Worm (Caenorhabditis elegans) whole organism, L2 larva: Measurements from ENCODE around the gene tat-4.

Source experiments
- C34F6.9 ChIP-seq: fragments of 150-350 bp; optimal IDR thresholded peaks from 2 replicates; lab custom pipeline; 2014; ENCODE audit warnings: missing biosample characterization, missing genetic modification characterization
- R02D3.7 ChIP-seq: fragments of 150-350 bp; optimal IDR thresholded peaks from 2 replicates; lab custom pipeline; 2014; ENCODE audit warnings: missing biosample characterization, missing genetic modification characterization
- ZK546.5 ChIP-seq: sonication (generic microtip); optimal IDR thresholded peaks from 2 replicates; lab custom pipeline; 2017; ENCODE audit warnings: missing biosample characterization, missing genetic modification characterization
- alr-1 ChIP-seq: fragments of 150-350 bp; optimal IDR thresholded peaks from 2 replicates; lab custom pipeline; 2014; ENCODE audit warnings: missing biosample characterization, missing genetic modification characterization
- aly-2 ChIP-seq: fragments of 150-350 bp; optimal IDR thresholded peaks from 2 replicates; lab custom pipeline; 2014; ENCODE audit warnings: missing biosample characterization, missing genetic modification characterization
- blmp-1 ChIP-seq: sonication (generic microtip); optimal IDR thresholded peaks from 2 replicates; lab custom pipeline; 2017; ENCODE audit warnings: missing genetic modification characterization, mild to moderate bottlenecking, missing compliant biosample characterization, antibody characterized with exemption, moderate library complexity; ENCODE audit not compliant: insufficient read depth
- ceh-16 ChIP-seq: fragments of 150-350 bp; optimal IDR thresholded peaks from 2 replicates; lab custom pipeline; 2014; ENCODE audit warnings: missing biosample characterization, missing genetic modification characterization
- ceh-82 ChIP-seq: fragments of 150-350 bp; optimal IDR thresholded peaks from 2 replicates; lab custom pipeline; 2014; ENCODE audit warnings: missing biosample characterization, missing genetic modification characterization
- crh-2 ChIP-seq: sonication (generic microtip); optimal IDR thresholded peaks from 2 replicates; lab custom pipeline; 2017; ENCODE audit warnings: missing biosample characterization, missing genetic modification characterization
- dmd-4 ChIP-seq: sonication (generic microtip); optimal IDR thresholded peaks from 2 replicates; lab custom pipeline; 2017; ENCODE audit warnings: missing biosample characterization, missing genetic modification characterization
- egl-27 ChIP-seq: sonication (generic microtip); optimal IDR thresholded peaks from 3 replicates; lab custom pipeline; 2017; ENCODE audit warnings: missing biosample characterization, missing genetic modification reagents, missing genetic modification characterization
- elt-3 ChIP-seq: sonication (generic microtip); optimal IDR thresholded peaks from 2 replicates; lab custom pipeline; 2017; ENCODE audit warnings: missing biosample characterization, missing genetic modification characterization
- fos-1 ChIP-seq: fragments of 150-350 bp; optimal IDR thresholded peaks from 2 replicates; lab custom pipeline; 2014; ENCODE audit warnings: missing biosample characterization, missing genetic modification characterization
- gmeb-1 ChIP-seq: fragments of 150-350 bp; optimal IDR thresholded peaks from 2 replicates; lab custom pipeline; 2014; ENCODE audit warnings: missing biosample characterization, missing genetic modification characterization
- lin-11 ChIP-seq: fragments of 150-350 bp; sonication (generic microtip); optimal IDR thresholded peaks from 2 replicates; lab custom pipeline; 2014; ENCODE audit warnings: missing biosample characterization, missing genetic modification characterization, inconsistent platforms, mixed read lengths
- lin-13 ChIP-seq: fragments of 150-350 bp; optimal IDR thresholded peaks from 2 replicates; lab custom pipeline; 2014; ENCODE audit warnings: missing biosample characterization, missing genetic modification reagents, missing genetic modification characterization
- lin-39 ChIP-seq: fragments of 150-350 bp; optimal IDR thresholded peaks from 2 replicates; lab custom pipeline; 2014; ENCODE audit warnings: missing biosample characterization, missing genetic modification reagents, missing genetic modification characterization
- lsy-2 ChIP-seq, 2 experiments: fragments of 150-350 bp in 1 of 2; sonication (generic microtip) in 1 of 2; optimal IDR thresholded peaks; 2 replicates each; lab custom pipeline; 2014 to 2017; ENCODE audit warnings: missing biosample characterization in 2 of 2, missing genetic modification characterization in 2 of 2
- mab-5 ChIP-seq: fragments of 150-350 bp; optimal IDR thresholded peaks from 2 replicates; lab custom pipeline; 2014; ENCODE audit warnings: missing biosample characterization, missing genetic modification characterization
- mbf-1 ChIP-seq: sonication (generic microtip); optimal IDR thresholded peaks from 2 replicates; lab custom pipeline; 2017; ENCODE audit warnings: missing biosample characterization, missing genetic modification characterization
- nhr-10 ChIP-seq: sonication (generic microtip); optimal IDR thresholded peaks from 2 replicates; lab custom pipeline; 2017; ENCODE audit warnings: missing biosample characterization, missing genetic modification characterization
- nhr-129 ChIP-seq: fragments of 150-350 bp; optimal IDR thresholded peaks from 2 replicates; lab custom pipeline; 2014; ENCODE audit warnings: missing biosample characterization, missing genetic modification characterization
- nhr-21 ChIP-seq: fragments of 150-350 bp; optimal IDR thresholded peaks from 2 replicates; lab custom pipeline; 2014; ENCODE audit warnings: missing biosample characterization, missing genetic modification characterization
- nhr-23 ChIP-seq: fragments of 150-350 bp; optimal IDR thresholded peaks from 2 replicates; lab custom pipeline; 2014; ENCODE audit warnings: missing biosample characterization, missing genetic modification reagents, missing genetic modification characterization
- nhr-237 ChIP-seq: fragments of 150-350 bp; optimal IDR thresholded peaks from 2 replicates; lab custom pipeline; 2014; ENCODE audit warnings: missing biosample characterization, missing genetic modification characterization
- nhr-6 ChIP-seq: fragments of 150-350 bp; optimal IDR thresholded peaks from 2 replicates; lab custom pipeline; 2014; ENCODE audit warnings: missing biosample characterization, missing genetic modification characterization
- nhr-77 ChIP-seq: fragments of 150-350 bp; optimal IDR thresholded peaks from 2 replicates; lab custom pipeline; 2014; ENCODE audit warnings: missing biosample characterization, missing genetic modification characterization
- skn-1 ChIP-seq: sonication (generic microtip); optimal IDR thresholded peaks from 2 replicates; lab custom pipeline; 2017; ENCODE audit warnings: missing biosample characterization, missing genetic modification characterization
- sma-3 ChIP-seq: sonication (generic microtip); optimal IDR thresholded peaks from 2 replicates; lab custom pipeline; 2016; ENCODE audit warnings: missing genetic modification reagents, missing genetic modification characterization, missing compliant biosample characterization
- sma-9 ChIP-seq, 2 experiments: fragments of 150-350 bp in 1 of 2; sonication (generic microtip) in 1 of 2; optimal IDR thresholded peaks; 2 replicates each; lab custom pipeline; 2014 to 2016; ENCODE audit warnings: missing genetic modification characterization in 2 of 2, mild to moderate bottlenecking in 1 of 2, missing biosample characterization in 1 of 2, missing compliant biosample characterization in 1 of 2, missing genetic modification reagents in 1 of 2, moderate library complexity in 1 of 2
- snpc-4 ChIP-seq: fragments of 150-350 bp; optimal IDR thresholded peaks from 2 replicates; lab custom pipeline; 2014; ENCODE audit warnings: missing biosample characterization, missing genetic modification characterization
- unc-39 ChIP-seq: fragments of 150-350 bp; optimal IDR thresholded peaks from 2 replicates; lab custom pipeline; 2014; ENCODE audit warnings: missing biosample characterization, missing genetic modification characterization
- unc-62 ChIP-seq: fragments of 150-350 bp; optimal IDR thresholded peaks from 2 replicates; lab custom pipeline; 2014; ENCODE audit warnings: missing biosample characterization, missing genetic modification reagents, missing genetic modification characterization
- zag-1 ChIP-seq: fragments of 150-350 bp; optimal IDR thresholded peaks from 2 replicates; lab custom pipeline; 2014; ENCODE audit warnings: missing biosample characterization, missing genetic modification characterization
- ztf-1 ChIP-seq: fragments of 200-800 bp; sonication (Bioruptor generic); conservative IDR thresholded peaks from 2 replicates; pipeline ENCODE4 v1.3.6; 2022; ENCODE audit warnings: missing genetic modification characterization, missing compliant biosample characterization
- ztf-4 ChIP-seq: fragments of 150-350 bp; optimal IDR thresholded peaks from 2 replicates; lab custom pipeline; 2014; ENCODE audit warnings: missing biosample characterization, missing genetic modification characterization

tat-4 gene

DNA sequence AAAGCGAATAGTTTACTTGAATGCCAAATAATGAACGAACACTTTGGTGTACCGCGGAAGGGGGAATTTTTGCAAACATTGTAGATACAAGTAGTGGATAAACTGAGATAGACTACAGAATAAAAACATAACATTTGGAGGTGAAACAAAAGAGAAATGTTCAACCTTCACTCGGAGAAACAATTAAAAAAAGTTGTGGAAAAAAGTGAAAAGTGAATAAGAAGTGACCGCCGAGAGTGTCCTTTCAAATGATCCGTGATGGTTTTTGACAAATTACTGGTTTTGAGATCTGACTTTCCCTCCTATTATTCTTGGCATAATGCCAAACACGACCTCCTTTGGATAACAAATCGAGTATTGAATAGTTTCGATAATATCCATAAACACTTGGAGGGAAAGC is 20.3 kb downstream of the tat-4 start:
- TF ChIP-seq nhr-129 (tag; lab: Kevin White, UChicago) = no peak
- TF ChIP-seq nhr-21 (tag; lab: Kevin White, UChicago) = no peak
- TF ChIP-seq lin-39 (tag; lab: Kevin White, UChicago) = no peak
- TF ChIP-seq nhr-10 = no peak
- TF ChIP-seq zag-1 = no peak

DNA sequence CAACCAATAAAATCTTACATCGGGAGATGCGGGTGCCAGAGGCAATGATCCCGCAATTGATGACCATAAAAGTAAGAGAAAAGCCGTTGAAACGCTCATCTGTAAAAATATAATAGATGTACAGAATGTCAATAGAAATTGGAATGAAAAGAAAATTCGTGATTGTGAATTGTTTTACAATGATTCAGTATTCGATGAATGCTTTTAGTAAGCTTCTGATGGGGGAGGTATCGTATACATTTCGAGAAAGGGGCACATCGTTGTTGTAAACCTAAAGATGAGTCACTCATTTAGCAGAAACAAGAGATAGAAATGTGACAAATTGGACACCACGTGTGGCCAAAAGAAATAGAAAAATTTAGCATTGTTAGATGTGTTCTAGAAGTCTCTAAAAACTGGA is 21.5 kb downstream of the tat-4 start, which contains the start of gene C30B5.6:
TSS of gene C30B5.6 (minus strand) at position 101 of the 400 bp plus-strand sequence.
- TF ChIP-seq sma-9 (GFP tag; optimal IDR thresholded peaks at IDR 0.05; lab: Kevin White, UChicago) (no peak), sma-9 (tag; optimal IDR thresholded peaks at IDR 0.05; lab: Kevin White, UChicago) (no peak), unc-62 (no peak), nhr-6 (tag; lab: Kevin White, UChicago) (no peak), lin-39 (tag; lab: Kevin White, UChicago) (no peak), skn-1 (tag; lab: Kevin White, UChicago) (no peak), gmeb-1 (no peak), crh-2 (no peak), mab-5 (no peak), ZK546.5 (no peak), C34F6.9 (no peak), nhr-21 (tag; lab: Kevin White, UChicago) (no peak), aly-2 (no peak), ceh-82 (tag; lab: Kevin White, UChicago) (no peak), R02D3.7 (tag; lab: Kevin White, UChicago) (no peak), ztf-4 (tag; lab: Kevin White, UChicago) (no peak), nhr-23 (tag; lab: Kevin White, UChicago) (no peak), snpc-4 (tag; lab: Kevin White, UChicago) (no peak)
- TF ChIP-seq, all 48 proteins: peak for 0

DNA sequence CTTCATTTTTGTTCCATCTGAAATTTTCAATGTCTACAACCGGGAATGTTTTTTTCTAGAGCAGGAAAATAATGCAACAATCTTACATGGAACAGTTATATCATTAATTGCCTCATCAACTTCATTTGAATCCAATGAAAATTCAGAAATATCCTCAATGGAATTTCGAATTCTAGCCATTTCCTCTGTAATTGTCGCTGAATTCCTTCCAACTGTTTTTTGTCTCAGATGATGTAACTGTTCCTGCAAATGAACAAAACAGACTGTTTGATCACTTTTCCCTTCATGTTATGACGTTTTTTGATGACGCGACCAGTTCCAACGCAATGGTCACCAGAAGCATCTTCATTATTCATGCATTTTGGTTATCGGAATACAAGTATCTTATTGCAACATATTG is 22.6 kb downstream of the tat-4 start:
- TF ChIP-seq ceh-82 (tag; lab: Kevin White, UChicago) (no peak), egl-27 (tag; lab: Kevin White, UChicago) (no peak), nhr-129 (tag; lab: Kevin White, UChicago) (no peak), nhr-10 (no peak), unc-39 (tag; lab: Kevin White, UChicago) (no peak), sma-9 (GFP tag; optimal IDR thresholded peaks at IDR 0.05; lab: Kevin White, UChicago) (no peak), sma-9 (tag; optimal IDR thresholded peaks at IDR 0.05; lab: Kevin White, UChicago) (no peak), unc-62 (no peak), fos-1 (tag; lab: Kevin White, UChicago) (no peak)

DNA sequence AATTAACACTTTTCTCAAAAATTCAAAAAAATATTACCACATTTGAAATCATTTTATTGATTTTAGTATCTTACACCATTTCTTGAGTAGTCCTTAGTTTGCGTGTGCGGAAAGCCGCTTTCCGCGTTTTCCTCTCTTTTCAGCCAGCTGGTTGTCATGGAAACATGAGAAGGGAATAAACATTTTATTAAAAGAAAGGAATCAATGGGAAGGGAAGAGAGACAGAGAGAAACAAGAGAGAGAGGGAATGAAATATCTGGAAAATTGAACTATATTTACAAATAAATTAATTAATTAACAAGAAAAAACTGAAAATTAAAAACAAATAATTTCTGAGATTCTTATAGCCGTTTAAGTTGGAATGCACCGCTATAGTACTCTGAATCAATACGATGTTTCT is 24.7 kb downstream of the tat-4 start, which contains the start of gene mks-2:
TSS of gene mks-2 (minus strand) at position 101 of the 400 bp plus-strand sequence.
- no peak for TF ChIP-seq dmd-4 (tag; lab: Kevin White, UChicago)
- no peak for TF ChIP-seq lin-11 (tag; lab: Kevin White, UChicago)
- no peak for TF ChIP-seq blmp-1 (tag; lab: Kevin White, UChicago)
- no peak for TF ChIP-seq unc-62
- TF ChIP-seq lsy-2 (tag; optimal IDR thresholded peaks at IDR 0.05; lab: Kevin White, UChicago) = no peak
- no peak for TF ChIP-seq ztf-1 (GFP tag; lab: Robert Waterston, UW)
- TF ChIP-seq, all 48 proteins: peak for 0

DNA sequence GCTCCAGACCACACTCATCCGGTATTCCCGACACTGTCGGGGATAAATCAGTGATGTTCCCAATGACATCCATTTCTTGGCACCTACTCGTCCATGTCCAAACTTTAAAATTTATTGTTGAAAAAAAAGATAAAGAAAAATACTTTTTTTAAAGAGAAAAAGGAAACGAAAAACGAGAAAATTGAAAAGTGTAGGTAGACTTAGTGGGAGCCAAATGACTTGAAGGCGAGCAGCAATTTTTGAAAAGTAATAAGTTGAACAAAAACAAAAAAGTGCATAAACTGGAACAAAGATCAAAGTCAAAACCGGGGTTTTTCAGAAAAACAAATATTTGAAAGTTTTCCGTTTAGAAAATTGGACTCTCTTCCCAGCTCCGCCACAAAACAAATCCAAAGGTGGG is 36.0 kb downstream of the tat-4 start, which contains the start of gene daf-37:
TSS of gene daf-37 (minus strand) at position 101 of the 400 bp plus-strand sequence.
- TF ChIP-seq nhr-77 (tag; lab: Kevin White, UChicago) (no peak), nhr-237 (tag; lab: Kevin White, UChicago) (no peak), alr-1 (no peak), nhr-21 (tag; lab: Kevin White, UChicago) (no peak)

DNA sequence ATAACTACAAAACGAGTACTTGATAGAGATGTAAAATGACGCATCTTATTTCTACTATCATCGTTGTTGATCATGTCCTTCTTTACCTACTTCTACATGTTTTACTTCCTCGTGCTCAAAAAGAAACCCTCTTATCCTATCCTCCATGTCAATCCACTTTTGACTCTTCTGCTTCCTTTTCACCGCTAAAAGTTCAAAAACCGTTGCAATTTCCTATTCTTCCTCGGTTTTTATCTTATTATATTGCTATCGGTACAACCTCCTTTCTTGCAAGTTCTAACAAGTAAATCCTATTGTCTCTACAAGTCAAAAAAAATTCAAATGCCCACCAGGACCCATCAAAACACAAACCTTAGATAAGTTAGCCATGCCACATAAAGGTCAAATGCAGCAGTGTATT is 36.8 kb downstream of the tat-4 start:
- TF ChIP-seq lin-39 (tag; lab: Kevin White, UChicago) = no peak
- TF ChIP-seq ZK546.5 = no peak
- no peak for TF ChIP-seq ceh-82 (tag; lab: Kevin White, UChicago)
- TF ChIP-seq egl-27 (tag; lab: Kevin White, UChicago) = no peak
- no peak for TF ChIP-seq C34F6.9
- no peak for TF ChIP-seq lin-13 (GFP tag; lab: Kevin White, UChicago)
- no peak for TF ChIP-seq unc-62
- no peak for TF ChIP-seq lin-11 (tag; lab: Kevin White, UChicago)
- no peak for TF ChIP-seq ceh-16
- no peak for TF ChIP-seq ztf-4 (tag; lab: Kevin White, UChicago)
- TF ChIP-seq alr-1 = no peak
- TF ChIP-seq elt-3 (tag; lab: Kevin White, UChicago) = no peak
- no peak for TF ChIP-seq gmeb-1
- TF ChIP-seq zag-1 = no peak
- no peak for TF ChIP-seq mbf-1
- no peak for TF ChIP-seq aly-2
- no peak for TF ChIP-seq mab-5
- no peak for TF ChIP-seq sma-3
- TF ChIP-seq nhr-77 (tag; lab: Kevin White, UChicago) = no peak
- TF ChIP-seq, all 48 proteins: peak for 0
